Worm (Caenorhabditis elegans): ENCODE results near the gene lev-8.

The lev-8 gene

ce11 chrX:11605766-11606490 is 45.2 kb downstream of the lev-8 start (continued):
- no peak for TF ChIP-seq unc-62 (GFP tag; optimal IDR thresholded peaks at IDR 0.05)
- peak; percentile 72 to 78 for TF ChIP-seq lsy-2 (tag; optimal IDR thresholded peaks at IDR 0.05)
- TF ChIP-seq efl-3 (GFP tag; optimal IDR thresholded peaks at IDR 0.05), result peak; percentile 83
- TF ChIP-seq skn-1 (tag; optimal IDR thresholded peaks at IDR 0.05), result peak; percentile 15
- TF ChIP-seq lin-13 (GFP tag; optimal IDR thresholded peaks at IDR 0.05), result peak; percentile 51
- peak; percentile 99 for TF ChIP-seq nhr-47 (tag; optimal IDR thresholded peaks at IDR 0.05)
- peak; percentile 76 for TF ChIP-seq ztf-4 (tag; optimal IDR thresholded peaks at IDR 0.05)
- peak; percentile 35 to 81 for TF ChIP-seq lin-35 (GFP tag; optimal IDR thresholded peaks at IDR 0.05)
- peak; percentile 94 for TF ChIP-seq grh-1 (GFP tag; IDR thresholded peaks at IDR 0.05)
- peak; percentile 66 for TF ChIP-seq unc-98 (GFP tag; IDR thresholded peaks at IDR 0.05)
- TF ChIP-seq lin-14 (GFP tag; optimal IDR thresholded peaks at IDR 0.05), result peak; percentile 93
- TF ChIP-seq swsn-7 (tag; optimal IDR thresholded peaks at IDR 0.05), result peak; percentile 97
- TF ChIP-seq pqm-1 (tag; optimal IDR thresholded peaks at IDR 0.05), result no peak
- TF ChIP-seq ets-5 (GFP tag; IDR thresholded peaks at IDR 0.05), result peak; percentile 95; the same call in 1 of the 2 replicates
- peak; percentile 28 for TF ChIP-seq hlh-4 (tag; optimal IDR thresholded peaks at IDR 0.05)
- TF ChIP-seq sptf-1 (tag; optimal IDR thresholded peaks at IDR 0.05), result no peak
- peak; percentile 88 for TF ChIP-seq ceh-88 (GFP tag; IDR thresholded peaks at IDR 0.05)
- TF ChIP-seq jun-1 (tag; optimal IDR thresholded peaks at IDR 0.05), result peak; percentile 31
- TF ChIP-seq unc-30 (tag; optimal IDR thresholded peaks at IDR 0.05), result peak; percentile 50
- peak; percentile 99 for TF ChIP-seq dsc-1 (tag; optimal IDR thresholded peaks at IDR 0.05)
- peak; percentile 66 for TF ChIP-seq snpc-4 (tag; optimal IDR thresholded peaks at IDR 0.05)
- peak; percentile 96 for TF ChIP-seq egl-13 (tag; optimal IDR thresholded peaks at IDR 0.05)
- TF ChIP-seq fos-1 (tag; optimal IDR thresholded peaks at IDR 0.05), result peak; percentile 39
- TF ChIP-seq ceh-63 (GFP tag; optimal IDR thresholded peaks at IDR 0.05), result no peak
- peak; percentile 100 for TF ChIP-seq zip-4 (GFP tag; optimal IDR thresholded peaks at IDR 0.05)
- no peak for TF ChIP-seq mef-2 (tag; optimal IDR thresholded peaks at IDR 0.05)
- TF ChIP-seq C34B4.2 (tag; optimal IDR thresholded peaks at IDR 0.05), result peak; percentile 76
- TF ChIP-seq vab-15 (tag; optimal IDR thresholded peaks at IDR 0.05), result peak; percentile 2
- peak; percentile 94 for TF ChIP-seq hpl-2 (GFP tag; optimal IDR thresholded peaks at IDR 0.05)
- peak; percentile 79 for TF ChIP-seq mab-9 (GFP tag; IDR thresholded peaks at IDR 0.05)
- TF ChIP-seq nhr-76 (tag; optimal IDR thresholded peaks at IDR 0.05), result peak; percentile 67
- peak; percentile 96 for TF ChIP-seq nhr-90 (tag; optimal IDR thresholded peaks at IDR 0.05; ENCODE audit: poor library complexity)
- TF ChIP-seq ztf-11 (tag; optimal IDR thresholded peaks at IDR 0.05), result peak; percentile 82 to 90
- peak; percentile 22 for TF ChIP-seq zag-1 (tag; optimal IDR thresholded peaks at IDR 0.05)

- TF ChIP-seq lin-14 (GFP tag; optimal IDR thresholded peaks at IDR 0.05), result peak; percentile 47
- peak; percentile 19 for TF ChIP-seq mep-1 (tag; optimal IDR thresholded peaks at IDR 0.05)
- TF ChIP-seq swsn-7 (tag; optimal IDR thresholded peaks at IDR 0.05), result no peak
- no peak for TF ChIP-seq skn-1 (tag; optimal IDR thresholded peaks at IDR 0.05)
- no peak for TF ChIP-seq C16A3.4 (tag; optimal IDR thresholded peaks at IDR 0.05)
- TF ChIP-seq nhr-85 (tag), result peak; percentile 81
- TF ChIP-seq sox-4 (tag; optimal IDR thresholded peaks at IDR 0.05), result no peak
- TF ChIP-seq unc-130 (tag; optimal IDR thresholded peaks at IDR 0.05), result no peak
- TF ChIP-seq unc-98 (GFP tag; IDR thresholded peaks at IDR 0.05), result no peak
- TF ChIP-seq nhr-71 (tag; optimal IDR thresholded peaks at IDR 0.05), result peak; percentile 61
- peak; percentile 10 for TF ChIP-seq ztf-4 (tag; optimal IDR thresholded peaks at IDR 0.05)
- TF ChIP-seq unc-30 (tag; optimal IDR thresholded peaks at IDR 0.05), result no peak
- TF ChIP-seq tbx-2 (tag; optimal IDR thresholded peaks at IDR 0.05), result peak; percentile 4
- TF ChIP-seq pax-3 (tag; optimal IDR thresholded peaks at IDR 0.05), result no peak
- peak; percentile 61 for TF ChIP-seq blmp-1 (tag; optimal IDR thresholded peaks at IDR 0.05)
- TF ChIP-seq snpc-4 (tag; optimal IDR thresholded peaks at IDR 0.05), result no peak
- TF ChIP-seq nhr-12 (tag; optimal IDR thresholded peaks at IDR 0.05), result no peak
- no peak for TF ChIP-seq alr-1 (tag; optimal IDR thresholded peaks at IDR 0.05; ENCODE audit: borderline replicate concordance)
- TF ChIP-seq dsc-1 (tag; optimal IDR thresholded peaks at IDR 0.05), result peak; percentile 78
- TF ChIP-seq aha-1 (tag; optimal IDR thresholded peaks at IDR 0.05), result no peak
- TF ChIP-seq dpl-1 (GFP tag; optimal IDR thresholded peaks at IDR 0.05), result no peak
- TF ChIP-seq fkh-4 (tag; optimal IDR thresholded peaks at IDR 0.05; ENCODE audit: borderline replicate concordance), result peak; percentile 11
- TF ChIP-seq ceh-82 (tag; optimal IDR thresholded peaks at IDR 0.05), result no peak
- TF ChIP-seq rnt-1 (tag; optimal IDR thresholded peaks at IDR 0.05), result peak; percentile 37
- peak; percentile 21 for TF ChIP-seq nhr-90 (tag; optimal IDR thresholded peaks at IDR 0.05; ENCODE audit: poor library complexity)
These were observed 46.2 kb downstream of the lev-8 start for ce11 chrX:11606815-11607499.

All from whole organism, L1 larva.